Worm (Caenorhabditis elegans) whole organism, early embryonic: Measurements from ENCODE around the gene cyn-10.

Experiments used
- F13C5.2 ChIP-seq: sonication (generic microtip); optimal IDR thresholded peaks from 2 replicates; lab custom pipeline; 2017; ENCODE audit warnings: mild to moderate bottlenecking, missing genetic modification characterization, inconsistent platforms, missing compliant biosample characterization
- ama-1 ChIP-seq: fragments of 150-350 bp; optimal IDR thresholded peaks from 2 replicates; lab custom pipeline; 2014
- flt-1 ChIP-seq: fragments of 200-800 bp; sonication (Bioruptor generic); IDR thresholded peaks from 2 replicates; pipeline ENCODE4 v1.3.6; 2022; ENCODE audit warnings: missing genetic modification characterization, missing compliant biosample characterization
- pes-1 ChIP-seq: fragments of 200-800 bp; sonication (Bioruptor generic); IDR thresholded peaks from 2 replicates; pipeline ENCODE4 v1.3.6; 2022; ENCODE audit warnings: missing genetic modification reagents, missing genetic modification characterization, missing compliant biosample characterization
- tra-4 ChIP-seq: sonication (generic microtip); optimal IDR thresholded peaks from 2 replicates; lab custom pipeline; 2017; ENCODE audit warnings: missing genetic modification characterization, missing compliant biosample characterization

DNA sequence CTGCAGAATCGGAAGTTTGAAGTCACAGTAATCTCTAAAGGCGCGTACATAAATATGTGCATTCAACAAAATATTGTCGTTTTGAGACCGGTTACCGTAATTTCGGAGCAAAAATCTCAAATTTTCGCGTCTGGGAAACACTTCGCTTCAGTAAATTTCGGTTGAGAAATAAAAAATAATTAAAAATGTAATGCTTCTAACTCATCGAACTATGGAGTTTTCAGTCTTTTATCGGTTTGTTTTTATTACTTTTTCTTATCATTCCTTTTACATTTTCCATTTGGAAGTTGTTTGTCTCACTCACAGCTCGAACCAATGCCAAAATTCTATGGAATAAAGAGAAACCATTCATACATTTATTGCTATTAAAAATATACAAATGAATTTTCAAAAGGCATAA is 25.0 kb downstream of the cyn-10 start:
- TF ChIP-seq F13C5.2: no peak
- no peak for TF ChIP-seq pes-1 (GFP tag; lab: Robert Waterston, UW)
- TF ChIP-seq tra-4 (tag; lab: Kevin White, UChicago): no peak
- TF ChIP-seq ama-1 (lab: Kevin White, UChicago): no peak
- TF ChIP-seq flt-1: no peak
